Worm (Caenorhabditis elegans) whole organism, L3 larva: Measurements from ENCODE around the gene C53B7.3.
A peak's percentile ranks its signal among the peaks of the same experiment; 100 is the strongest.
"Not testable (repeated sequence)": the region's sequence is repeated elsewhere in the genome, so short reads cannot be mapped to it uniquely, and the experiment has no call there.

Experiments
- R02D3.7 ChIP-seq: fragments of 150-350 bp; optimal IDR thresholded peaks from 2 replicates; lab custom pipeline; 2014; ENCODE audit warnings: missing biosample characterization, missing genetic modification characterization
- ZK546.5 ChIP-seq: sonication (generic microtip); optimal IDR thresholded peaks from 2 replicates; lab custom pipeline; 2017; ENCODE audit warnings: missing biosample characterization, missing genetic modification characterization
- aly-2 ChIP-seq: fragments of 150-350 bp; optimal IDR thresholded peaks from 2 replicates; lab custom pipeline; 2014; ENCODE audit warnings: missing biosample characterization, missing genetic modification characterization
- ama-1 ChIP-seq: fragments of 150-350 bp; optimal IDR thresholded peaks from 2 replicates; lab custom pipeline; 2018
- ceh-16 ChIP-seq: sonication (generic microtip); optimal IDR thresholded peaks from 2 replicates; lab custom pipeline; 2017; ENCODE audit warnings: missing biosample characterization, missing genetic modification characterization
- ceh-28 ChIP-seq: fragments of 150-350 bp; optimal IDR thresholded peaks from 2 replicates; lab custom pipeline; 2014; ENCODE audit warnings: missing biosample characterization, missing genetic modification reagents, missing genetic modification characterization
- ceh-82 ChIP-seq: fragments of 150-350 bp; optimal IDR thresholded peaks from 2 replicates; lab custom pipeline; 2014; ENCODE audit warnings: missing biosample characterization, missing genetic modification characterization
- ceh-9 ChIP-seq: sonication (generic microtip); optimal IDR thresholded peaks from 2 replicates; lab custom pipeline; 2018; ENCODE audit warnings: missing biosample characterization, missing genetic modification characterization
- daf-12 ChIP-seq: fragments of 150-350 bp; optimal IDR thresholded peaks from 2 replicates; lab custom pipeline; 2014; ENCODE audit warnings: missing biosample characterization, missing genetic modification reagents, missing genetic modification characterization
- egl-27 ChIP-seq: sonication (generic microtip); optimal IDR thresholded peaks from 4 replicates; lab custom pipeline; 2017; ENCODE audit warnings: missing biosample characterization, missing genetic modification reagents, missing genetic modification characterization
- egl-5 ChIP-seq: fragments of 150-350 bp; optimal IDR thresholded peaks from 2 replicates; lab custom pipeline; 2017; ENCODE audit warnings: missing biosample characterization, missing genetic modification reagents, missing genetic modification characterization, inconsistent platforms
- elt-1 ChIP-seq: fragments of 150-350 bp; optimal IDR thresholded peaks from 2 replicates; lab custom pipeline; 2014; ENCODE audit warnings: missing biosample characterization, missing genetic modification characterization
- elt-2 ChIP-seq: sonication (generic microtip); optimal IDR thresholded peaks from 2 replicates; lab custom pipeline; 2016; ENCODE audit warnings: missing genetic modification reagents, mild to moderate bottlenecking, missing genetic modification characterization, missing compliant biosample characterization
- elt-3 ChIP-seq, 3 experiments: fragments of 150-350 bp in 1 of 3; sonication (generic microtip) in 2 of 3; optimal IDR thresholded peaks; 2 replicates in 2 of 3; 4 replicates in 1 of 3; lab custom pipeline; 2014 to 2017; ENCODE audit warnings: missing biosample characterization in 3 of 3, missing genetic modification characterization in 3 of 3
- eor-1 ChIP-seq, 2 experiments: fragments of 150-350 bp; optimal IDR thresholded peaks; 2 replicates each; lab custom pipeline; 2014 to 2018; ENCODE audit warnings: missing biosample characterization in 2 of 2, missing genetic modification characterization in 2 of 2
- fkh-10 ChIP-seq: sonication (generic microtip); optimal IDR thresholded peaks from 2 replicates; lab custom pipeline; 2017; ENCODE audit warnings: missing biosample characterization, missing genetic modification reagents, missing genetic modification characterization
- fkh-2 ChIP-seq: fragments of 150-350 bp; optimal IDR thresholded peaks from 2 replicates; lab custom pipeline; 2014; ENCODE audit warnings: missing biosample characterization, missing genetic modification reagents, missing genetic modification characterization
- fos-1 ChIP-seq: fragments of 150-350 bp; optimal IDR thresholded peaks from 2 replicates; lab custom pipeline; 2014; ENCODE audit warnings: missing biosample characterization, missing genetic modification characterization
- hmg-11 ChIP-seq: sonication (generic microtip); optimal IDR thresholded peaks from 2 replicates; lab custom pipeline; 2016; ENCODE audit warnings: missing genetic modification characterization, missing compliant biosample characterization
- jun-1 ChIP-seq: fragments of 150-350 bp; optimal IDR thresholded peaks from 2 replicates; lab custom pipeline; 2014; ENCODE audit warnings: missing biosample characterization, missing genetic modification reagents, missing genetic modification characterization
- lin-15B ChIP-seq: fragments of 150-350 bp; optimal IDR thresholded peaks from 2 replicates; lab custom pipeline; 2014; ENCODE audit warnings: missing biosample characterization, missing genetic modification characterization
- lin-39 ChIP-seq: fragments of 150-350 bp; optimal IDR thresholded peaks from 2 replicates; lab custom pipeline; 2018; ENCODE audit warnings: missing biosample characterization, missing genetic modification reagents, missing genetic modification characterization
- lsy-12 ChIP-seq: sonication (generic microtip); optimal IDR thresholded peaks from 2 replicates; lab custom pipeline; 2016; ENCODE audit warnings: mild to moderate bottlenecking, missing genetic modification characterization, missing compliant biosample characterization
- mdl-1 ChIP-seq: fragments of 150-350 bp; optimal IDR thresholded peaks from 2 replicates; lab custom pipeline; 2014; ENCODE audit warnings: missing biosample characterization, missing genetic modification characterization
- mml-1 ChIP-seq: fragments of 150-350 bp; sonication (generic microtip); optimal IDR thresholded peaks from 3 replicates; lab custom pipeline; 2014; ENCODE audit warnings: missing biosample characterization, missing genetic modification characterization
- nfya-1 ChIP-seq: sonication (generic microtip); optimal IDR thresholded peaks from 2 replicates; lab custom pipeline; 2017; ENCODE audit warnings: missing genetic modification characterization, mild to moderate bottlenecking, missing compliant biosample characterization, antibody characterized with exemption, moderate library complexity; ENCODE audit not compliant: insufficient read depth
- nhr-11 ChIP-seq: fragments of 150-350 bp; optimal IDR thresholded peaks from 2 replicates; lab custom pipeline; 2014; ENCODE audit warnings: missing biosample characterization, missing genetic modification characterization
- nhr-12 ChIP-seq: fragments of 150-350 bp; optimal IDR thresholded peaks from 2 replicates; lab custom pipeline; 2014; ENCODE audit warnings: missing biosample characterization, missing genetic modification characterization
- nhr-23 ChIP-seq: fragments of 150-350 bp; optimal IDR thresholded peaks from 2 replicates; lab custom pipeline; 2014; ENCODE audit warnings: missing biosample characterization, missing genetic modification reagents, missing genetic modification characterization
- nhr-237 ChIP-seq: fragments of 150-350 bp; optimal IDR thresholded peaks from 2 replicates; lab custom pipeline; 2014; ENCODE audit warnings: missing biosample characterization, missing genetic modification characterization
- nhr-25 ChIP-seq: sonication (generic microtip); optimal IDR thresholded peaks from 2 replicates; lab custom pipeline; 2017; ENCODE audit warnings: missing biosample characterization, missing genetic modification characterization
- nhr-28 ChIP-seq: fragments of 150-350 bp; optimal IDR thresholded peaks from 2 replicates; lab custom pipeline; 2014; ENCODE audit warnings: missing biosample characterization, missing genetic modification characterization
- nhr-43 ChIP-seq: sonication (generic microtip); optimal IDR thresholded peaks from 2 replicates; lab custom pipeline; 2016; ENCODE audit warnings: mild to moderate bottlenecking, missing genetic modification characterization, missing compliant biosample characterization; ENCODE audit not compliant: poor library complexity, severe bottlenecking
- nhr-67 ChIP-seq: fragments of 150-350 bp; optimal IDR thresholded peaks from 2 replicates; lab custom pipeline; 2014; ENCODE audit warnings: missing biosample characterization, missing genetic modification characterization
- nhr-76 ChIP-seq: fragments of 150-350 bp; sonication (generic microtip); optimal IDR thresholded peaks from 5 replicates; lab custom pipeline; 2014; ENCODE audit warnings: missing biosample characterization, missing genetic modification characterization
- nhr-77 ChIP-seq: fragments of 150-350 bp; optimal IDR thresholded peaks from 2 replicates; lab custom pipeline; 2014; ENCODE audit warnings: missing biosample characterization, missing genetic modification characterization
- pha-4 ChIP-seq: fragments of 150-350 bp; optimal IDR thresholded peaks from 2 replicates; lab custom pipeline; 2014; ENCODE audit warnings: missing biosample characterization, missing genetic modification reagents, missing genetic modification characterization
- pqm-1 ChIP-seq: fragments of 150-350 bp; optimal IDR thresholded peaks from 2 replicates; lab custom pipeline; 2017; ENCODE audit warnings: missing biosample characterization, missing genetic modification characterization, inconsistent platforms
- sea-2 ChIP-seq: fragments of 150-350 bp; sonication (generic microtip); optimal IDR thresholded peaks from 4 replicates; lab custom pipeline; 2014; ENCODE audit warnings: missing biosample characterization, missing genetic modification reagents, missing genetic modification characterization
- skn-1 ChIP-seq: fragments of 150-350 bp; optimal IDR thresholded peaks from 2 replicates; lab custom pipeline; 2014; ENCODE audit warnings: missing biosample characterization, missing genetic modification characterization
- snpc-4 ChIP-seq: fragments of 150-350 bp; optimal IDR thresholded peaks from 2 replicates; lab custom pipeline; 2014; ENCODE audit warnings: missing biosample characterization, missing genetic modification characterization
- tbx-2 ChIP-seq: sonication (generic microtip); optimal IDR thresholded peaks from 2 replicates; lab custom pipeline; 2016; ENCODE audit warnings: mild to moderate bottlenecking, missing genetic modification characterization, missing compliant biosample characterization
- unc-39 ChIP-seq: sonication (generic microtip); optimal IDR thresholded peaks from 4 replicates; lab custom pipeline; 2017; ENCODE audit warnings: missing biosample characterization, missing genetic modification characterization
- unc-62 ChIP-seq: fragments of 150-350 bp; sonication (generic microtip); optimal IDR thresholded peaks from 4 replicates; lab custom pipeline; 2014; ENCODE audit warnings: missing biosample characterization, missing genetic modification reagents, missing genetic modification characterization
- zag-1 ChIP-seq: fragments of 150-350 bp; optimal IDR thresholded peaks from 2 replicates; lab custom pipeline; 2014; ENCODE audit warnings: missing biosample characterization, missing genetic modification characterization
- ztf-11 ChIP-seq: fragments of 150-350 bp; optimal IDR thresholded peaks from 2 replicates; lab custom pipeline; 2014; ENCODE audit warnings: missing biosample characterization, missing genetic modification characterization
- ztf-4 ChIP-seq: fragments of 150-350 bp; optimal IDR thresholded peaks from 2 replicates; lab custom pipeline; 2014; ENCODE audit warnings: missing biosample characterization, missing genetic modification characterization

Gene C53B7.3

DNA sequence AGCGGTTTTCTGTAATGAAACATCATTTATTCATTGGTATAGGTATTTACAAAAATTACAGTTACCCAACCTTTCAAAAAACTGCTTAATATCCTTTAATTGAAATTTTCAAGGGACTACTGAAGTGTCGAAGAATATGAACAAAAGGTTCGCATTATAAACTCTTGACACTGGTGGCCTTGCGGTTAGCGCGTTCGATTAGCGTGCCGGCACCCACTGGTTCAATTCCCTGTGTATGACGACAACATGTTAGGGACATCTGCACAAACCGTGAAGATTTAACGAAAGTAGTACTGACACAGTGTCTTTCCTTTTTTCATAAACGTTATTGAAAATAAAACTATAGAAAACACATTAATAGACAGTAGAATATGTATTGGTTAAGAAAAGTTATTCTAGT is 23.2 kb downstream of the C53B7.3 start:
- TF ChIP-seq aly-2 (tag; lab: Kevin White, UChicago) (no peak), fos-1 (no peak), egl-5 (no peak), zag-1 (tag; lab: Kevin White, UChicago) (no peak), lin-15B (tag; lab: Kevin White, UChicago) (no peak), ceh-28 (no peak), ceh-16 (tag; lab: Kevin White, UChicago) (no peak), nhr-28 (no peak), snpc-4 (tag; lab: Kevin White, UChicago) (no peak), pha-4 (no peak), mml-1 (tag; lab: Kevin White, UChicago) (no peak), nhr-43 (tag; lab: Kevin White, UChicago) (peak; percentile 79), nhr-77 (tag; lab: Kevin White, UChicago) (no peak), ama-1 (lab: Kevin White, UChicago) (no peak), R02D3.7 (tag; lab: Kevin White, UChicago) (no peak), unc-62 (GFP tag; lab: Kevin White, UChicago) (no peak), lin-39 (tag; lab: Kevin White, UChicago) (peak; percentile 48), sea-2 (GFP tag; lab: Kevin White, UChicago) (no peak), nhr-25 (tag; lab: Kevin White, UChicago) (peak; percentile 59), tbx-2 (peak; percentile 63), fkh-10 (no peak), daf-12 (tag; lab: Kevin White, UChicago) (no peak), ceh-82 (tag; lab: Kevin White, UChicago) (no peak), nhr-76 (no peak), fkh-2 (tag; lab: Kevin White, UChicago) (no peak), nhr-11 (tag; lab: Kevin White, UChicago) (no peak), nfya-1 (tag; lab: Kevin White, UChicago) (no peak), elt-2 (tag; lab: Kevin White, UChicago) (peak; percentile 52), egl-27 (tag; lab: Kevin White, UChicago) (no peak), jun-1 (tag; lab: Kevin White, UChicago) (no peak), mdl-1 (tag; lab: Kevin White, UChicago) (no peak), skn-1 (no peak), unc-39 (tag; lab: Kevin White, UChicago) (no peak), eor-1 (tag; optimal IDR thresholded peaks at IDR 0.05; lab: Kevin White, UChicago) (no peak), lsy-12 (tag; lab: Kevin White, UChicago) (peak; percentile 66), ztf-4 (tag; lab: Kevin White, UChicago) (peak; percentile 9), pqm-1 (tag; lab: Kevin White, UChicago) (peak; percentile 52), elt-1 (no peak), nhr-237 (tag; lab: Kevin White, UChicago) (no peak), ceh-9 (tag; lab: Kevin White, UChicago) (no peak), hmg-11 (tag; lab: Kevin White, UChicago) (peak; percentile 58), ZK546.5 (tag; lab: Kevin White, UChicago) (no peak), elt-3 (tag; optimal IDR thresholded peaks at IDR 0.05; lab: Kevin White, UChicago) (no peak), nhr-23 (peak; percentile 17), ztf-11 (tag; lab: Kevin White, UChicago) (no peak), nhr-67 (tag; lab: Kevin White, UChicago) (no peak), nhr-12 (no peak)

DNA sequence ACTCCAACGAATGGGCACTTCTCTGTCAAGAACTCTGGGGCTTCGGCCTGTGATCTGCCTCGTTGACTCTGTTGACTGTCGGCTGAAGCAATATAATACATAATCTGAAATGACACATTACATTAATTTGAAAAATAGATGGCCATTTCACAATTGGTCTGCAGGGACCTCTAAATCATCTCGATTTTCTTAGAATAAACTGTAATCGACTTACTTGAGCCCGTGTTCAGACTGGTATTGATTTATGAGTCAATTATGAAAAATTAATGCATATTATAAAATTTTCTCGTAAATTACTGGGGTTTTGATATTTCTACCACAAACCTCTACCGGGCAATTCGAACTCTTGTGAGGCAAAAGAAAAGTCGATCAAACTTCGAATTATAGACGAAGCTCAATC is 24.1 kb downstream of the C53B7.3 start, which contains the start of gene C53B7.6:
TSS of gene C53B7.6 (minus strand) at position 101 of the 400 bp plus-strand sequence.
- not testable (repeated sequence) for TF ChIP-seq unc-39 (tag; lab: Kevin White, UChicago); unc-62 (GFP tag; lab: Kevin White, UChicago); tbx-2
- TF ChIP-seq, all 47 proteins: peak for 0; not testable (repeated sequence) for 47
